Worm (Caenorhabditis elegans) whole organism, L4 larva: ENCODE results near the gene T24D5.6.

ENCODE experiments used
- F10B5.3 ChIP-seq: sonication (generic microtip); optimal IDR thresholded peaks from 2 replicates; lab custom pipeline; 2016; ENCODE audit warnings: mild to moderate bottlenecking, missing genetic modification characterization, missing compliant biosample characterization
- R02D3.7 ChIP-seq: fragments of 150-350 bp; sonication (generic microtip); optimal IDR thresholded peaks from 3 replicates; lab custom pipeline; 2014; ENCODE audit warnings: missing biosample characterization, missing genetic modification characterization
- Y48G9A.11 ChIP-seq: fragments of 200-800 bp; sonication (Bioruptor generic); IDR thresholded peaks from 2 replicates; pipeline ENCODE4 v1.3.6; 2022; ENCODE audit warnings: missing genetic modification reagents, missing genetic modification characterization, missing compliant biosample characterization
- Y75B8A.6 ChIP-seq: fragments of 200-800 bp; sonication (Bioruptor generic); IDR thresholded peaks from 2 replicates; pipeline ENCODE4 v1.3.6; 2022; ENCODE audit warnings: missing genetic modification reagents, missing genetic modification characterization, missing compliant biosample characterization
- ZK337.2 ChIP-seq: fragments of 200-800 bp; sonication (Bioruptor generic); IDR thresholded peaks from 2 replicates; pipeline ENCODE4 v1.3.6; 2022; ENCODE audit warnings: missing genetic modification reagents, missing genetic modification characterization, missing compliant biosample characterization
- ZK546.5 ChIP-seq, 2 experiments: sonication (generic microtip); optimal IDR thresholded peaks; 2 replicates each; lab custom pipeline; 2017; ENCODE audit warnings: missing biosample characterization in 2 of 2, missing genetic modification characterization in 2 of 2
- aha-1 ChIP-seq: fragments of 150-350 bp; peaks from one replicate; lab custom pipeline; 2014; ENCODE audit warnings: missing biosample characterization, missing genetic modification characterization
- ama-1 ChIP-seq: fragments of 150-350 bp; optimal IDR thresholded peaks from 2 replicates; lab custom pipeline; 2014; ENCODE audit warnings: inconsistent platforms, mixed read lengths
- ceh-32 ChIP-seq: sonication (generic microtip); optimal IDR thresholded peaks from 2 replicates; lab custom pipeline; 2016; ENCODE audit warnings: mild to moderate bottlenecking, missing genetic modification characterization, missing compliant biosample characterization; ENCODE audit not compliant: poor library complexity
- ceh-44 ChIP-seq: fragments of 200-800 bp; sonication (Bioruptor generic); IDR thresholded peaks from 2 replicates; pipeline ENCODE4 v1.3.6; 2022; ENCODE audit warnings: missing genetic modification reagents, missing genetic modification characterization, missing compliant biosample characterization
- ces-1 ChIP-seq: fragments of 150-350 bp; sonication (generic microtip); optimal IDR thresholded peaks from 4 replicates; lab custom pipeline; 2014; ENCODE audit warnings: missing biosample characterization, missing genetic modification reagents, missing genetic modification characterization
- ctbp-1 ChIP-seq: fragments of 200-800 bp; sonication (Bioruptor generic); IDR thresholded peaks from 2 replicates; pipeline ENCODE4 v1.3.6; 2022; ENCODE audit warnings: missing genetic modification reagents, missing genetic modification characterization, missing compliant biosample characterization
- daf-12 ChIP-seq: fragments of 150-350 bp; optimal IDR thresholded peaks from 2 replicates; lab custom pipeline; 2014; ENCODE audit warnings: missing biosample characterization, missing genetic modification reagents, missing genetic modification characterization
- daf-16 ChIP-seq, 3 experiments: sonication (generic microtip); optimal IDR thresholded peaks; 2 replicates each; lab custom pipeline; 2016 to 2017; ENCODE audit warnings: missing genetic modification characterization in 3 of 3, missing genetic modification reagents in 3 of 3, mild to moderate bottlenecking in 2 of 3, missing compliant biosample characterization in 2 of 3, missing biosample characterization in 1 of 3, moderate library complexity in 1 of 3
- daf-19 ChIP-seq: fragments of 200-800 bp; sonication (Bioruptor generic); conservative IDR thresholded peaks from 2 replicates; pipeline ENCODE4 v1.3.6; 2022; ENCODE audit warnings: missing genetic modification characterization, missing compliant biosample characterization
- dmd-6 ChIP-seq: fragments of 200-800 bp; sonication (Bioruptor generic); IDR thresholded peaks from 2 replicates; pipeline ENCODE4 v1.3.6; 2022; ENCODE audit warnings: missing genetic modification reagents, missing genetic modification characterization, missing compliant biosample characterization
- dmd-8 ChIP-seq: fragments of 200-800 bp; sonication (Bioruptor generic); IDR thresholded peaks from 2 replicates; pipeline ENCODE4 v1.3.6; 2022; ENCODE audit warnings: missing genetic modification characterization, missing compliant biosample characterization
- fkh-10 ChIP-seq: fragments of 150-350 bp; optimal IDR thresholded peaks from 2 replicates; lab custom pipeline; 2014; ENCODE audit warnings: missing biosample characterization, missing genetic modification reagents, missing genetic modification characterization
- gei-8 ChIP-seq: fragments of 200-800 bp; sonication (Bioruptor generic); optimal IDR thresholded peaks from 2 replicates; lab custom pipeline; 2018; ENCODE audit warnings: mild to moderate bottlenecking, missing genetic modification characterization, missing compliant biosample characterization
- hlh-11 ChIP-seq: fragments of 200-800 bp; sonication (Bioruptor generic); optimal IDR thresholded peaks from 2 replicates; lab custom pipeline; 2018; ENCODE audit warnings: mild to moderate bottlenecking, missing genetic modification characterization, missing compliant biosample characterization
- hlh-30 ChIP-seq: sonication (generic microtip); optimal IDR thresholded peaks from 2 replicates; lab custom pipeline; 2017; ENCODE audit warnings: antibody characterized with exemption, mild to moderate bottlenecking, missing genetic modification characterization, missing compliant biosample characterization; ENCODE audit not compliant: insufficient read depth
- lim-7 ChIP-seq: fragments of 200-800 bp; sonication (Bioruptor generic); IDR thresholded peaks from 2 replicates; pipeline ENCODE4 v1.3.6; 2022; ENCODE audit warnings: missing genetic modification characterization, missing compliant biosample characterization
- lin-1 ChIP-seq: fragments of 200-800 bp; sonication (Bioruptor generic); IDR thresholded peaks from 2 replicates; pipeline ENCODE4 v1.3.6; 2022; ENCODE audit warnings: missing genetic modification reagents, missing genetic modification characterization, missing compliant biosample characterization
- lin-15B ChIP-seq: fragments of 150-350 bp; sonication (generic microtip); optimal IDR thresholded peaks from 3 replicates; lab custom pipeline; 2014; ENCODE audit warnings: missing biosample characterization, missing genetic modification characterization
- lin-39 ChIP-seq: fragments of 150-350 bp; optimal IDR thresholded peaks from 2 replicates; lab custom pipeline; 2014; ENCODE audit warnings: missing biosample characterization, missing genetic modification reagents, missing genetic modification characterization
- lsy-2 ChIP-seq, 2 experiments: fragments of 150-350 bp in 1 of 2; sonication (generic microtip) in 1 of 2; optimal IDR thresholded peaks; 2 replicates each; lab custom pipeline; 2014 to 2017; ENCODE audit warnings: missing biosample characterization in 2 of 2, missing genetic modification characterization in 2 of 2
- mes-2 ChIP-seq: sonication (generic microtip); optimal IDR thresholded peaks from 2 replicates; lab custom pipeline; 2016; ENCODE audit warnings: missing genotype, mild to moderate bottlenecking, missing genetic modification characterization, missing compliant biosample characterization; ENCODE audit not compliant: poor library complexity, severe bottlenecking
- nhr-102 ChIP-seq: sonication (generic microtip); optimal IDR thresholded peaks from 2 replicates; lab custom pipeline; 2016; ENCODE audit warnings: mild to moderate bottlenecking, missing genetic modification characterization, moderate library complexity, missing compliant biosample characterization
- nhr-11 ChIP-seq: fragments of 150-350 bp; optimal IDR thresholded peaks from 2 replicates; lab custom pipeline; 2014; ENCODE audit warnings: missing biosample characterization, missing genetic modification characterization
- nhr-25 ChIP-seq: sonication (generic microtip); optimal IDR thresholded peaks from 2 replicates; lab custom pipeline; 2017; ENCODE audit warnings: missing genetic modification characterization, mild to moderate bottlenecking, missing compliant biosample characterization, antibody characterized with exemption, moderate library complexity, borderline replicate concordance; ENCODE audit not compliant: insufficient read depth
- nhr-28 ChIP-seq: fragments of 150-350 bp; optimal IDR thresholded peaks from 2 replicates; lab custom pipeline; 2014; ENCODE audit warnings: missing biosample characterization, missing genetic modification characterization
- nhr-42 ChIP-seq: fragments of 200-800 bp; sonication (Bioruptor generic); IDR thresholded peaks from 2 replicates; pipeline ENCODE4 v1.3.6; 2022; ENCODE audit warnings: missing genetic modification characterization, missing compliant biosample characterization
- nhr-48 ChIP-seq: sonication (generic microtip); optimal IDR thresholded peaks from 2 replicates; lab custom pipeline; 2016; ENCODE audit warnings: mild to moderate bottlenecking, missing genetic modification characterization, missing compliant biosample characterization
- nhr-76 ChIP-seq: fragments of 150-350 bp; optimal IDR thresholded peaks from 2 replicates; lab custom pipeline; 2014; ENCODE audit warnings: missing biosample characterization, missing genetic modification characterization
- set-16 ChIP-seq: fragments of 200-800 bp; sonication (Bioruptor generic); IDR thresholded peaks from 2 replicates; pipeline ENCODE4 v1.3.6; 2022; ENCODE audit warnings: missing genetic modification reagents, missing genetic modification characterization, missing compliant biosample characterization
- snpc-4 ChIP-seq: fragments of 150-350 bp; optimal IDR thresholded peaks from 2 replicates; lab custom pipeline; 2014; ENCODE audit warnings: missing biosample characterization, missing genetic modification characterization
- spr-1 ChIP-seq: sonication (generic microtip); optimal IDR thresholded peaks from 2 replicates; lab custom pipeline; 2016; ENCODE audit warnings: mild to moderate bottlenecking, missing genetic modification characterization, missing compliant biosample characterization
- tag-97 ChIP-seq: fragments of 200-800 bp; sonication (Bioruptor generic); IDR thresholded peaks from 2 replicates; pipeline ENCODE4 v1.3.6; 2022; ENCODE audit warnings: missing genetic modification characterization, missing compliant biosample characterization
- tra-1 ChIP-seq: fragments of 200-800 bp; sonication (Bioruptor generic); IDR thresholded peaks from 2 replicates; pipeline ENCODE4 v1.3.6; 2022; ENCODE audit warnings: missing genetic modification reagents, missing genetic modification characterization, missing compliant biosample characterization
- unc-39 ChIP-seq: sonication (generic microtip); optimal IDR thresholded peaks from 2 replicates; lab custom pipeline; 2017; ENCODE audit warnings: missing biosample characterization, missing genetic modification characterization
- unc-62 ChIP-seq, 3 experiments: fragments of 150-350 bp in 1 of 3; sonication (generic microtip); optimal IDR thresholded peaks in 2 of 3; peaks in 1 of 3; 1 replicate in 1 of 3; 2 replicates in 2 of 3; lab custom pipeline; 2014 to 2017; ENCODE audit warnings: missing biosample characterization in 3 of 3, missing genetic modification characterization in 3 of 3, missing genetic modification reagents in 3 of 3, missing genotype in 1 of 3
- zag-1 ChIP-seq: fragments of 150-350 bp; optimal IDR thresholded peaks from 2 replicates; lab custom pipeline; 2014; ENCODE audit warnings: missing biosample characterization, missing genetic modification characterization
- zfp-2 ChIP-seq: sonication (generic microtip); optimal IDR thresholded peaks from 2 replicates; lab custom pipeline; 2016; ENCODE audit warnings: mild to moderate bottlenecking, missing genetic modification characterization, missing compliant biosample characterization
- zip-2 ChIP-seq: fragments of 150-350 bp; optimal IDR thresholded peaks from 2 replicates; lab custom pipeline; 2014; ENCODE audit warnings: missing biosample characterization, missing genetic modification characterization

Gene T24D5.6

ce11 chrX:12630556-12630955 is 27.1 kb downstream of the T24D5.6 start (continued):
- peak; percentile 97 for TF ChIP-seq aha-1 (tag; lab: Kevin White, UChicago)

- TF ChIP-seq lsy-2 (tag; optimal IDR thresholded peaks at IDR 0.05; lab: Kevin White, UChicago) (peak in 1 of 2 experiments; percentile 17), fkh-10 (GFP tag; lab: Kevin White, UChicago) (peak; percentile 67), lim-7 (GFP tag; lab: Robert Waterston, UW) (no peak), ctbp-1 (GFP tag; lab: Robert Waterston, UW) (peak; percentile 58; the same call in 1 of the 2 replicates), unc-62 (GFP tag; optimal IDR thresholded peaks at IDR 0.05 in 1 of 2; lab: Kevin White, UChicago) (peak in 1 of 2 experiments; percentile 68), unc-62 (tag; optimal IDR thresholded peaks at IDR 0.05; lab: Kevin White, UChicago) (no peak), tra-1 (no peak), Y48G9A.11 (GFP tag; lab: Robert Waterston, UW) (no peak), ces-1 (GFP tag; lab: Kevin White, UChicago) (peak; percentile 87)
These were observed 28.0 kb downstream of the T24D5.6 start for ce11 chrX:12631446-12631845.

ce11 chrX:12632657-12633056 is 29.2 kb downstream of the T24D5.6 start:
- peak; percentile 23 for TF ChIP-seq ces-1 (GFP tag; lab: Kevin White, UChicago)
- TF ChIP-seq lin-15B (tag; lab: Kevin White, UChicago), result no peak
- peak; percentile 86 for TF ChIP-seq aha-1 (tag; lab: Kevin White, UChicago)
- TF ChIP-seq, all 104 proteins: peak for 2

ce11 chrX:12633862-12634404 is 30.5 kb downstream of the T24D5.6 start, which contains the start of gene ivns-1:
TSS of gene ivns-1 (minus strand) at chrX:12634354.
- TF ChIP-seq set-16 (GFP tag; lab: Robert Waterston, UW), result no peak
- TF ChIP-seq tra-1, result no peak
- no peak for TF ChIP-seq daf-16 (GFP tag; optimal IDR thresholded peaks at IDR 0.05; lab: Kevin White, UChicago)
- TF ChIP-seq daf-16 (tag; optimal IDR thresholded peaks at IDR 0.05; lab: Kevin White, UChicago), result peak; percentile 72
- no peak for TF ChIP-seq hlh-30
- no peak for TF ChIP-seq ZK546.5 (tag; optimal IDR thresholded peaks at IDR 0.05; lab: Kevin White, UChicago)
- TF ChIP-seq spr-1, result no peak
- TF ChIP-seq nhr-102 (tag; lab: Kevin White, UChicago), result no peak
- TF ChIP-seq lin-1 (GFP tag; lab: Robert Waterston, UW), result no peak
- TF ChIP-seq nhr-28 (tag; lab: Kevin White, UChicago), result peak; percentile 61
- no peak for TF ChIP-seq snpc-4 (tag; lab: Kevin White, UChicago)
- no peak for TF ChIP-seq zip-2 (tag; lab: Kevin White, UChicago)
- TF ChIP-seq tag-97 (GFP tag; lab: Robert Waterston, UW), result no peak
- no peak for TF ChIP-seq ZK337.2
- no peak for TF ChIP-seq nhr-25 (tag; lab: Kevin White, UChicago)
- no peak for TF ChIP-seq zfp-2 (tag; lab: Kevin White, UChicago)
- no peak for TF ChIP-seq nhr-11 (tag; lab: Kevin White, UChicago)
- no peak for TF ChIP-seq R02D3.7 (tag; lab: Kevin White, UChicago)
- TF ChIP-seq nhr-76 (tag; lab: Kevin White, UChicago), result no peak
- TF ChIP-seq mes-2 (tag; lab: Kevin White, UChicago), result no peak
- TF ChIP-seq F10B5.3 (tag; lab: Kevin White, UChicago), result no peak
- peak; percentile 60 for TF ChIP-seq nhr-48 (tag; lab: Kevin White, UChicago)
- no peak for TF ChIP-seq nhr-42 (GFP tag; lab: Robert Waterston, UW)
- TF ChIP-seq zag-1, result no peak
- TF ChIP-seq unc-39, result no peak
- no peak for TF ChIP-seq lin-39 (tag; lab: Kevin White, UChicago)
- TF ChIP-seq daf-12 (tag; lab: Kevin White, UChicago), result no peak
- TF ChIP-seq Y75B8A.6 (GFP tag; lab: Robert Waterston, UW), result no peak
- TF ChIP-seq ceh-44 (GFP tag; lab: Robert Waterston, UW), result no peak
- no peak for TF ChIP-seq ama-1
- no peak for TF ChIP-seq ceh-32 (tag; lab: Kevin White, UChicago)
- TF ChIP-seq dmd-6 (GFP tag; lab: Robert Waterston, UW), result peak; percentile 70
- TF ChIP-seq hlh-11 (tag; lab: Kevin White, UChicago), result peak; percentile 70
- TF ChIP-seq dmd-8 (GFP tag; lab: Robert Waterston, UW), result no peak
- no peak for TF ChIP-seq gei-8 (GFP tag; lab: Kevin White, UChicago)
- no peak for TF ChIP-seq daf-19
- no peak for TF ChIP-seq fkh-10 (GFP tag; lab: Kevin White, UChicago)
